Worm (Caenorhabditis elegans) whole organism, L4 larva: ENCODE results near the gene Y51A2B.8.
A peak's percentile ranks its signal among the peaks of the same experiment; 100 is the strongest.

Source experiments
- F37D6.2 ChIP-seq: sonication (generic microtip); optimal IDR thresholded peaks from 2 replicates; lab custom pipeline; 2016; ENCODE audit warnings: mild to moderate bottlenecking, missing genetic modification characterization, missing compliant biosample characterization
- Y5F2A.4 ChIP-seq: fragments of 200-800 bp; sonication (Bioruptor generic); optimal IDR thresholded peaks from 2 replicates; lab custom pipeline; 2018; ENCODE audit warnings: mild to moderate bottlenecking, missing genetic modification characterization, missing compliant biosample characterization
- ZK546.5 ChIP-seq, 2 experiments: sonication (generic microtip); optimal IDR thresholded peaks; 2 replicates each; lab custom pipeline; 2017; ENCODE audit warnings: missing biosample characterization in 2 of 2, missing genetic modification characterization in 2 of 2
- aly-2 ChIP-seq: sonication (generic microtip); optimal IDR thresholded peaks from 2 replicates; lab custom pipeline; 2018; ENCODE audit warnings: missing biosample characterization, missing genetic modification characterization
- ama-1 ChIP-seq: fragments of 150-350 bp; optimal IDR thresholded peaks from 2 replicates; lab custom pipeline; 2014; ENCODE audit warnings: inconsistent platforms, mixed read lengths
- cey-2 ChIP-seq: sonication (generic microtip); optimal IDR thresholded peaks from 3 replicates; lab custom pipeline; 2017; ENCODE audit warnings: missing genetic modification characterization, mild to moderate bottlenecking, missing compliant biosample characterization, antibody characterized with exemption, borderline replicate concordance; ENCODE audit not compliant: insufficient read depth
- dve-1 ChIP-seq: sonication (generic microtip); optimal IDR thresholded peaks from 2 replicates; lab custom pipeline; 2017; ENCODE audit warnings: antibody characterized with exemption, mild to moderate bottlenecking, missing genetic modification characterization, missing compliant biosample characterization; ENCODE audit not compliant: insufficient read depth
- lin-38 ChIP-seq: fragments of 200-800 bp; sonication (Bioruptor generic); IDR thresholded peaks from 2 replicates; pipeline ENCODE4 v1.3.6; 2022; ENCODE audit warnings: missing genetic modification reagents, missing genetic modification characterization, missing compliant biosample characterization
- lir-3 ChIP-seq: sonication (generic microtip); optimal IDR thresholded peaks from 2 replicates; lab custom pipeline; 2016; ENCODE audit warnings: mild to moderate bottlenecking, missing genetic modification characterization, missing compliant biosample characterization
- php-3 ChIP-seq: fragments of 200-800 bp; sonication (Bioruptor generic); IDR thresholded peaks from 2 replicates; pipeline ENCODE4 v1.3.6; 2022; ENCODE audit warnings: missing genetic modification reagents, missing genetic modification characterization, missing compliant biosample characterization
- skn-1 ChIP-seq: fragments of 150-350 bp; optimal IDR thresholded peaks from 2 replicates; lab custom pipeline; 2014; ENCODE audit warnings: missing biosample characterization, missing genetic modification characterization
- snpc-4 ChIP-seq: fragments of 150-350 bp; optimal IDR thresholded peaks from 2 replicates; lab custom pipeline; 2014; ENCODE audit warnings: missing biosample characterization, missing genetic modification characterization
- unc-130 ChIP-seq: sonication (generic microtip); optimal IDR thresholded peaks from 2 replicates; lab custom pipeline; 2016; ENCODE audit warnings: missing genetic modification reagents, missing genetic modification characterization, missing compliant biosample characterization

DNA sequence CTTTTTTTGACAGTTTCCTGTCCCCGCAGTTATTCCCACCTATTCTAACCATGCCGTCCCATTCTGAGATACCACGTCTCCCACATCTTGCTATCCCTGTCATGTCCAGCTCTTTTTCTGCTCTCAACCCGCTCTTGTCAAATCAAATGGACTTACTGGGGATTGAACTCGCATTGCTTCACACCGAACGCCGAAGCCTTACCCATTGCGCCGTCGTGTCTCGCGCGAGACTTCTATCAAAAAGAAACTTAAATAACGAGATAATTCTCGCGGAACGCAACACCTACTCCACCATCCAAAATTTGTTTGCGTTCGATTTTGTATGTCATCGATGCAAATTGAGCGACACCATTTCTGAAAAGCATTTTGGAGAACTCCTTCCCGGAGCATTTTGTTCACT lies 34.7 kb upstream of the Y51A2B.8 start:
- TF ChIP-seq php-3 (GFP tag; lab: Robert Waterston, UW) (no peak), F37D6.2 (tag; lab: Kevin White, UChicago) (no peak), lin-38 (GFP tag; lab: Robert Waterston, UW) (peak; percentile 18; the same call in 1 of the 2 replicates), cey-2 (no peak), aly-2 (tag; lab: Kevin White, UChicago) (no peak), Y5F2A.4 (GFP tag; lab: Kevin White, UChicago) (no peak), skn-1 (tag; lab: Kevin White, UChicago) (no peak), lir-3 (tag; lab: Kevin White, UChicago) (no peak), ZK546.5 (tag; optimal IDR thresholded peaks at IDR 0.05; lab: Kevin White, UChicago) (no peak), unc-130 (GFP tag; lab: Kevin White, UChicago) (no peak), dve-1 (tag; lab: Kevin White, UChicago) (no peak), ama-1 (lab: Kevin White, UChicago) (no peak), snpc-4 (tag; lab: Kevin White, UChicago) (no peak)
